Worm (Caenorhabditis elegans): ENCODE measurements around the gene frpr-17.

Gene frpr-17

DNA sequence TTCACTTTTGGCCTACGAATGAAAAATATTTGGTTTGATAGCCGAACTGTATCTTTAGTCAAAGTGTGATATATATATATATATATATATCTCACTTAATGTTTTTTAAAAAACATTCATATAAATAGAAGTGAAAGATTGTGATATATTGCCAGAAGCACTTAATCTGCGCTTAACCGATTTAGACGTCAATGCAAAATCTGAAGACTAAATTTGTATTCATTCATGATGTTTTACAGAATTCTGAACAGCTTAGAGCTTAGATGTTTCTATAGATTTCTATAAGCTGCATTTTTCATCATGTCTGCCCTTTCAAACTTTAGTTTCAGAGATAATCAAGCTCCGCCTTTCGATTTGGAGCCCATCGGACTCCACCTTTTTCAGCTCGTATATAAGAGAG, 36.4 kb downstream of the frpr-17 start, which contains the start of gene F23D12.3:
TSS of gene F23D12.3 (plus strand) at position 301 of the 400 bp plus-strand sequence.
- no peak for TF ChIP-seq cog-1 (tag; optimal IDR thresholded peaks at IDR 0.05)
- TF ChIP-seq med-1 (GFP tag; optimal IDR thresholded peaks at IDR 0.05; ENCODE audit: insufficient read depth): no peak
- no peak for TF ChIP-seq T22C8.4 (GFP tag; IDR thresholded peaks at IDR 0.05)
- TF ChIP-seq ztf-29 (GFP tag; IDR thresholded peaks at IDR 0.05): no peak

DNA sequence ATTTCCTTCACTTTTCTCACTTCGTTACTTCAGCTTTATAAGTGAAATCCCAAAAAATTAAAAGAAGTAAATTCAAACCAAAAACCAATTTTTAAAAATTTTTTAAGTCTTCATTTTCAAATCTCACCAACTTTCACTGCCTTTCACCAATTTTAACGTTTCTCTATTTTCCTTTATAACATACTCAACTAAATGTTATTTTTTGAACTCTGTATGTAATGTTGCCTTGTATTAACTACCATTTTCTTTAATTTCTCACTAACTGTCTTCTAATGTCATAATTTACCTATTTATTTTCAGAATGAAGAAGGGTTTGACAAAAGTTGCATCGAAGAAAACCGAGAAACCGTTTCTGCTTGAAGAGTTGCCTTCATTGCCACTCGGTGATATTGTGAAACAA, 38.8 kb downstream of the frpr-17 start, which contains the start of gene F23D12.4:
TSS of gene F23D12.4 (plus strand) at position 301 of the 400 bp plus-strand sequence.
- no peak for TF ChIP-seq ztf-23 (GFP tag; IDR thresholded peaks at IDR 0.05)
- no peak for TF ChIP-seq ztf-29 (GFP tag; IDR thresholded peaks at IDR 0.05)
- no peak for TF ChIP-seq T22C8.4 (GFP tag; IDR thresholded peaks at IDR 0.05)
- TF ChIP-seq flt-1 (GFP tag; IDR thresholded peaks at IDR 0.05): no peak
- TF ChIP-seq tab-1 (GFP tag; IDR thresholded peaks at IDR 0.05): no peak
- TF ChIP-seq med-1 (GFP tag; optimal IDR thresholded peaks at IDR 0.05; ENCODE audit: insufficient read depth): no peak
- no peak for TF ChIP-seq ref-1 (GFP tag; conservative IDR thresholded peaks at IDR 0.05)
- no peak for TF ChIP-seq klf-2 (GFP tag; conservative IDR thresholded peaks at IDR 0.05)
- TF ChIP-seq cog-1 (tag; optimal IDR thresholded peaks at IDR 0.05): no peak

DNA sequence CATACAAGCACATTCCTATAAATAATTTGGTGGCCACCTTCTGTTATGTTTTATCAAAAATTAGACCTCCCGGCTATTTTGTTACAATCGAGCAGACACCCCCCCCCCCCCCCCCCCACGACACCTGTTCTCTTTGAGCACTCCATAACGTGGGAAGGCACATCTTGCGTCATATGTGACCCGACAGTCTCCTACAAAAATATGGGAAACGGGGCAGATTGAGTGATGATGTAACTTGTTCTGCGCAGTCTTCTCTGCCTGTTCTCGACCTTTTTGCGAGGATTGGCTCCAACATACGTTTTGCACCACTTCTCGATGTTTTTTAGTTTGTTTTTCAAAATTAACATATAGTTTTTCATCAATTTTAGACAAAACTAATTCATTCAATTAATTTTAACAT, 41.6 kb downstream of the frpr-17 start:
- TF ChIP-seq med-1 (GFP tag; optimal IDR thresholded peaks at IDR 0.05; ENCODE audit: insufficient read depth): no peak
- no peak for TF ChIP-seq cog-1 (tag; optimal IDR thresholded peaks at IDR 0.05)
- no peak for TF ChIP-seq klf-2 (GFP tag; conservative IDR thresholded peaks at IDR 0.05)
- TF ChIP-seq ref-1 (GFP tag; conservative IDR thresholded peaks at IDR 0.05): no peak
- no peak for TF ChIP-seq tab-1 (GFP tag; IDR thresholded peaks at IDR 0.05)
- no peak for TF ChIP-seq ztf-29 (GFP tag; IDR thresholded peaks at IDR 0.05)
- TF ChIP-seq ztf-23 (GFP tag; IDR thresholded peaks at IDR 0.05): no peak
- TF ChIP-seq flt-1 (GFP tag; IDR thresholded peaks at IDR 0.05): no peak

DNA sequence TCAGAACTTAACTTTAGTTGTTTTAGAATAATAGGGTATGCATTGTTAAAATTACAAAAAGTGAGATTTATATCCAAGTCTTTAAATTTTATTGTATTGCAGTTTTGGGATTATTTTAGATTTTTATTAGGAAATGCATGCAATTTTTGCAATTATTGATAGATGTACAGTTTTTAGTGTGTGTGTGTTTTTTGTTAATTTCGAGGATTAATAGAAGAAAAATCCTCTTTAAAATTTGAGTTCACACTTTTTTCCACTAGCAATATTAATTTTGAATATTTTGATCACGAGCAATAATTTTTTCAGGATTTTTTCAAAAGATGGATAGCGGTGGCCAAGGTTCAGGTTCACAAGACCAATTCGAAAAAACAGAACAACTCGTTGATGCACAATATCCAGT, 42.0 kb downstream of the frpr-17 start, which contains the start of gene jmjd-3.2:
TSS of gene jmjd-3.2 (plus strand) at position 301 of the 400 bp plus-strand sequence.
- no peak for TF ChIP-seq ref-1 (GFP tag; conservative IDR thresholded peaks at IDR 0.05)
- no peak for TF ChIP-seq ztf-29 (GFP tag; IDR thresholded peaks at IDR 0.05)
- TF ChIP-seq klf-2 (GFP tag; conservative IDR thresholded peaks at IDR 0.05): no peak
- no peak for TF ChIP-seq ztf-23 (GFP tag; IDR thresholded peaks at IDR 0.05)
- no peak for TF ChIP-seq T22C8.4 (GFP tag; IDR thresholded peaks at IDR 0.05)
- TF ChIP-seq tab-1 (GFP tag; IDR thresholded peaks at IDR 0.05): no peak
- TF ChIP-seq cog-1 (tag; optimal IDR thresholded peaks at IDR 0.05): no peak
- no peak for TF ChIP-seq med-1 (GFP tag; optimal IDR thresholded peaks at IDR 0.05; ENCODE audit: insufficient read depth)
- no peak for TF ChIP-seq flt-1 (GFP tag; IDR thresholded peaks at IDR 0.05)

DNA sequence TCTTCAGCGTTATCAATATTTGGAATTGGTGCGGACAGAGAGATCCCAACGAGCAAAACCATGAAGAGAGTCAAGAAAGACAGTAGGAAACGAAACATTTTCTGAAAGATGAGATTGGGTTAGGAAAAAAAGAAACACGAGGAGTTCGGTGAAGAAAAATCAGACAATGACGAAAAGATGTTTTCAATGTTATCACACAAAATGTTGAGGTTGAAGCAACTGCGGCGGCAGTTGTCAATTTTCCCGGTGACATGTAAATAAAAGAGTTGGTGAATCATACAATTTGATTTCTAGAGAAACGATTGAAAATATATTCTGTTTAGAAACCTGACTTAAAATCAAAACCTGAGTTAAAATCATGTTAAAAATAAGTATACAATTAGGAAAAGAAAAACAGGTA, 47.8 kb downstream of the frpr-17 start, which contains the start of gene F23D12.7:
TSS of gene F23D12.7 (minus strand) at position 101 of the 400 bp plus-strand sequence.
- TF ChIP-seq klf-2 (GFP tag; conservative IDR thresholded peaks at IDR 0.05) (no peak), flt-1 (GFP tag; IDR thresholded peaks at IDR 0.05) (no peak), cog-1 (tag; optimal IDR thresholded peaks at IDR 0.05) (no peak), ref-1 (GFP tag; conservative IDR thresholded peaks at IDR 0.05) (no peak), ztf-23 (GFP tag; IDR thresholded peaks at IDR 0.05) (no peak), T22C8.4 (GFP tag; IDR thresholded peaks at IDR 0.05) (no peak), tab-1 (GFP tag; IDR thresholded peaks at IDR 0.05) (no peak), med-1 (GFP tag; optimal IDR thresholded peaks at IDR 0.05; ENCODE audit: insufficient read depth) (no peak), ztf-29 (GFP tag; IDR thresholded peaks at IDR 0.05) (no peak)

DNA sequence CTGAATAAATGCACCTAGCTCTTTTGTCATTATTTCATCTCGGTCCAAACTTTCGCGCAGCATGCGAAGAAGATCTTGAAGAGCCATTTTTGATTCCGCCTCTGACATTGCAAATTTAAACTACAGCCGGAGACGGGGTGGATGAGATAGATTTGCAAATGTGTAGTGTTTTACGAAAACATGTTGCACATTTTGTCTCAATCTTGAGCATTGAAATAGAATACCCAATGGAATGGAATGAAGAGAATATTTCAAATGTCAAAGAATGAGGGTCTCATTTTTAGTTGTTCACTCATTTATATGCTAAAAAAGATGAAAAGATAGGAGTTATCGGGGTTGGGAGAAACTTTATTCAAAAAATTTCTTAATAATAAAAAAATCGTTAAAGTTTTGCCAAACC, 49.5 kb downstream of the frpr-17 start, which contains the start of gene Y66C5A.1:
TSS of gene Y66C5A.1 (minus strand) at position 101 of the 400 bp plus-strand sequence.
- TF ChIP-seq ztf-29 (GFP tag; IDR thresholded peaks at IDR 0.05): no peak
- no peak for TF ChIP-seq T22C8.4 (GFP tag; IDR thresholded peaks at IDR 0.05)
- TF ChIP-seq med-1 (GFP tag; optimal IDR thresholded peaks at IDR 0.05; ENCODE audit: insufficient read depth): no peak
- TF ChIP-seq cog-1 (tag; optimal IDR thresholded peaks at IDR 0.05): no peak
- TF ChIP-seq ztf-23 (GFP tag; IDR thresholded peaks at IDR 0.05): no peak
- no peak for TF ChIP-seq ref-1 (GFP tag; conservative IDR thresholded peaks at IDR 0.05)
- no peak for TF ChIP-seq tab-1 (GFP tag; IDR thresholded peaks at IDR 0.05)
- TF ChIP-seq klf-2 (GFP tag; conservative IDR thresholded peaks at IDR 0.05): no peak
- no peak for TF ChIP-seq flt-1 (GFP tag; IDR thresholded peaks at IDR 0.05)

DNA sequence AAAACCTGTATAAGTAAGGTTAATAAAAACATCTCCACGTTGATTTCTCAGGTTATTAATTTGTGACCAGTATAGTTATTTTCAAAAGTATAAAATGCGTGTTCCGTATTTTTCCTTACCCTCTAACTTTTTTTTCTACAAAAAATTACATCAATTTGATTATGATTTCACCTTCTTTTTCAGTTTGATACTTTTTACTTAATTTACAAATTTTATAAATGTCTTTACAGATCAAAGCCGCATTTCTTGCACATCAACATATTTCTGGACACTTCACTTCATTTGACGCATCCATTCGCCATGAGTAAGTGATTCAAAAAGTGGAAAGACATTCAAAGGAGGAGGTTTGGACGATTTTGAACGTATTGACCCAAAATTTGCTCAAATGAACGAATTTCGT, 54.5 kb downstream of the frpr-17 start, which contains the start of gene Y66C5A.2:
TSS of gene Y66C5A.2 (plus strand) at position 301 of the 400 bp plus-strand sequence.
- no peak for TF ChIP-seq T22C8.4 (GFP tag; IDR thresholded peaks at IDR 0.05)
- TF ChIP-seq klf-2 (GFP tag; conservative IDR thresholded peaks at IDR 0.05): no peak
- no peak for TF ChIP-seq flt-1 (GFP tag; IDR thresholded peaks at IDR 0.05)
- no peak for TF ChIP-seq ztf-23 (GFP tag; IDR thresholded peaks at IDR 0.05)
- no peak for TF ChIP-seq med-1 (GFP tag; optimal IDR thresholded peaks at IDR 0.05; ENCODE audit: insufficient read depth)
- no peak for TF ChIP-seq ref-1 (GFP tag; conservative IDR thresholded peaks at IDR 0.05)
- no peak for TF ChIP-seq ztf-29 (GFP tag; IDR thresholded peaks at IDR 0.05)
- TF ChIP-seq cog-1 (tag; optimal IDR thresholded peaks at IDR 0.05): no peak
- TF ChIP-seq tab-1 (GFP tag; IDR thresholded peaks at IDR 0.05): no peak
